Fruit fly (Drosophila melanogaster) whole organism: ENCODE measurements around the gene cas.

Experiments used
- CG8478 ChIP-seq: fragments of >200 bp; optimal IDR thresholded peaks from 2 replicates; lab custom pipeline; 2018; ENCODE audit warnings: inconsistent platforms
- Dll ChIP-seq: fragments of >200 bp; optimal IDR thresholded peaks from 2 replicates; lab custom pipeline; 2017
- psq ChIP-seq: fragments of >200 bp; optimal IDR thresholded peaks from 2 replicates; lab custom pipeline; 2017
- usp ChIP-seq: fragments of >200 bp; optimal IDR thresholded peaks from 2 replicates; lab custom pipeline; 2017; ENCODE audit warnings: missing biosample characterization, missing genetic modification characterization, mixed read lengths

DNA sequence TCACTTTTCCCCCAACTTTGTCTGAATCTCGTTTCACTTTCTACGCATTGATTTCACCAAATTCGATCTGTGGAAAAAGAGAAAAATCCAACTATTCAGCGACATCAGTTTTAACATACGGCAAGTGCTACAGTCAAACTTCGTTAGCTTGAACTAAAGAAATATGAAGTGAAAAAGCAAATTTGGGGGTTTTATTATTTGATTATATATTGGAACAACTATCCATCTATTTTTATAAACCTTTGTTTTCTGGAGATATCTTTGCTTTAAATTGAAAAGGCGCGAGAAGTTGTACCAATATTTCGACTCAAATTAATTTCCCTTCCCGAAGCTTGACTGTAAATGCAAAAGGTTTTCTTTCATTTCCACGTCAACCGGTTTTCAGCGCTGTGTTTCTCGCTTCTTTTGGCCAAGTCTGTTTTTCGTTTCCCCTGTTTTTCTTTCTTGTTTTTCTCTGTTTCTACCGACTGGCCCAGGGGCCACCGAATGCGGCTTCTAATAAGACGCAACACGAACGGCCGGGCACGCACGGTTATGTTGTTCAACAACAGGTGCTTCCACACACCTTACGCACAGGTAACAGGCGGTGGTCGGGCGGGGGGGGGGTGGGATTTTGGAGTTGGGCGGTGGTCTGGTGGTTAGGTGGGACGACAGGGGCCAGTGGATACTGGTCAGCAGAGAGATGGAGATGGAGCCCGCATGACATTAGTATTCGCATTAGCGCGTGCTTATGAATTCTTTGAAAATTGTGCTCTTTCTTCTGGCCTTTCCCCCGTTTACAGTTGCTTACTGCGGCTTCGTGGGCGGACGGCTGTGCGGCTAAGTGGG is 33.5 kb downstream of the cas start:
- no peak for TF ChIP-seq usp (GFP tag; lab: Kevin White, UChicago)
- TF ChIP-seq Dll (lab: Kevin White, UChicago) = no peak
- TF ChIP-seq CG8478 (lab: Kevin White, UChicago) = no peak
- no peak for TF ChIP-seq psq (lab: Kevin White, UChicago)
